Worm (Caenorhabditis elegans) whole organism, L2 larva: Measurements from ENCODE around the gene rde-12.

Experiments used
- C34F6.9 ChIP-seq: fragments of 150-350 bp; optimal IDR thresholded peaks from 2 replicates; lab custom pipeline; 2014; ENCODE audit warnings: missing biosample characterization, missing genetic modification characterization
- F13H6.1 ChIP-seq: sonication (generic microtip); optimal IDR thresholded peaks from 2 replicates; lab custom pipeline; 2016; ENCODE audit warnings: missing genetic modification characterization, missing compliant biosample characterization
- R02D3.7 ChIP-seq: fragments of 150-350 bp; optimal IDR thresholded peaks from 2 replicates; lab custom pipeline; 2014; ENCODE audit warnings: missing biosample characterization, missing genetic modification characterization
- Y55F3AM.14 ChIP-seq: fragments of 200-800 bp; sonication (Bioruptor generic); optimal IDR thresholded peaks from 2 replicates; lab custom pipeline; 2018; ENCODE audit warnings: mild to moderate bottlenecking, missing genetic modification characterization, missing compliant biosample characterization
- ZK546.5 ChIP-seq: sonication (generic microtip); optimal IDR thresholded peaks from 2 replicates; lab custom pipeline; 2017; ENCODE audit warnings: missing biosample characterization, missing genetic modification characterization
- alr-1 ChIP-seq: fragments of 150-350 bp; optimal IDR thresholded peaks from 2 replicates; lab custom pipeline; 2014; ENCODE audit warnings: missing biosample characterization, missing genetic modification characterization
- aly-2 ChIP-seq: fragments of 150-350 bp; optimal IDR thresholded peaks from 2 replicates; lab custom pipeline; 2014; ENCODE audit warnings: missing biosample characterization, missing genetic modification characterization
- ama-1 ChIP-seq: fragments of 150-350 bp; optimal IDR thresholded peaks from 2 replicates; lab custom pipeline; 2018; ENCODE audit warnings: inconsistent platforms
- blmp-1 ChIP-seq: sonication (generic microtip); optimal IDR thresholded peaks from 2 replicates; lab custom pipeline; 2017; ENCODE audit warnings: missing genetic modification characterization, mild to moderate bottlenecking, missing compliant biosample characterization, antibody characterized with exemption, moderate library complexity; ENCODE audit not compliant: insufficient read depth
- ceh-16 ChIP-seq: fragments of 150-350 bp; optimal IDR thresholded peaks from 2 replicates; lab custom pipeline; 2014; ENCODE audit warnings: missing biosample characterization, missing genetic modification characterization
- ceh-82 ChIP-seq: fragments of 150-350 bp; optimal IDR thresholded peaks from 2 replicates; lab custom pipeline; 2014; ENCODE audit warnings: missing biosample characterization, missing genetic modification characterization
- crh-2 ChIP-seq: sonication (generic microtip); optimal IDR thresholded peaks from 2 replicates; lab custom pipeline; 2017; ENCODE audit warnings: missing biosample characterization, missing genetic modification characterization
- dmd-4 ChIP-seq: sonication (generic microtip); optimal IDR thresholded peaks from 2 replicates; lab custom pipeline; 2017; ENCODE audit warnings: missing biosample characterization, missing genetic modification characterization
- egl-27 ChIP-seq: sonication (generic microtip); optimal IDR thresholded peaks from 3 replicates; lab custom pipeline; 2017; ENCODE audit warnings: missing biosample characterization, missing genetic modification reagents, missing genetic modification characterization
- elt-1 ChIP-seq: fragments of 150-350 bp; optimal IDR thresholded peaks from 2 replicates; lab custom pipeline; 2014; ENCODE audit warnings: missing biosample characterization, missing genetic modification characterization
- elt-3 ChIP-seq: sonication (generic microtip); optimal IDR thresholded peaks from 2 replicates; lab custom pipeline; 2017; ENCODE audit warnings: missing biosample characterization, missing genetic modification characterization
- fos-1 ChIP-seq: fragments of 150-350 bp; optimal IDR thresholded peaks from 2 replicates; lab custom pipeline; 2014; ENCODE audit warnings: missing biosample characterization, missing genetic modification characterization
- gmeb-1 ChIP-seq: fragments of 150-350 bp; optimal IDR thresholded peaks from 2 replicates; lab custom pipeline; 2014; ENCODE audit warnings: missing biosample characterization, missing genetic modification characterization
- lin-11 ChIP-seq: fragments of 150-350 bp; sonication (generic microtip); optimal IDR thresholded peaks from 2 replicates; lab custom pipeline; 2014; ENCODE audit warnings: missing biosample characterization, missing genetic modification characterization, inconsistent platforms, mixed read lengths
- lin-13 ChIP-seq: fragments of 150-350 bp; optimal IDR thresholded peaks from 2 replicates; lab custom pipeline; 2014; ENCODE audit warnings: missing biosample characterization, missing genetic modification reagents, missing genetic modification characterization
- lin-39 ChIP-seq: fragments of 150-350 bp; optimal IDR thresholded peaks from 2 replicates; lab custom pipeline; 2014; ENCODE audit warnings: missing biosample characterization, missing genetic modification reagents, missing genetic modification characterization
- lsy-2 ChIP-seq, 2 experiments: fragments of 150-350 bp in 1 of 2; sonication (generic microtip) in 1 of 2; optimal IDR thresholded peaks; 2 replicates each; lab custom pipeline; 2014 to 2017; ENCODE audit warnings: missing biosample characterization in 2 of 2, missing genetic modification characterization in 2 of 2
- mab-5 ChIP-seq: fragments of 150-350 bp; optimal IDR thresholded peaks from 2 replicates; lab custom pipeline; 2014; ENCODE audit warnings: missing biosample characterization, missing genetic modification characterization
- mbf-1 ChIP-seq: sonication (generic microtip); optimal IDR thresholded peaks from 2 replicates; lab custom pipeline; 2017; ENCODE audit warnings: missing biosample characterization, missing genetic modification characterization
- mdl-1 ChIP-seq, 2 experiments: fragments of 150-350 bp in 1 of 2; sonication (generic microtip) in 1 of 2; optimal IDR thresholded peaks; 2 replicates each; lab custom pipeline; 2017; ENCODE audit warnings: missing biosample characterization in 2 of 2, missing genetic modification characterization in 2 of 2
- nhr-10 ChIP-seq: sonication (generic microtip); optimal IDR thresholded peaks from 2 replicates; lab custom pipeline; 2017; ENCODE audit warnings: missing biosample characterization, missing genetic modification characterization
- nhr-11 ChIP-seq: fragments of 150-350 bp; optimal IDR thresholded peaks from 2 replicates; lab custom pipeline; 2014; ENCODE audit warnings: missing biosample characterization, missing genetic modification characterization
- nhr-12 ChIP-seq: fragments of 150-350 bp; optimal IDR thresholded peaks from 2 replicates; lab custom pipeline; 2014; ENCODE audit warnings: missing biosample characterization, missing genetic modification characterization
- nhr-129 ChIP-seq: fragments of 150-350 bp; optimal IDR thresholded peaks from 2 replicates; lab custom pipeline; 2014; ENCODE audit warnings: missing biosample characterization, missing genetic modification characterization
- nhr-21 ChIP-seq: fragments of 150-350 bp; optimal IDR thresholded peaks from 2 replicates; lab custom pipeline; 2014; ENCODE audit warnings: missing biosample characterization, missing genetic modification characterization
- nhr-23 ChIP-seq: fragments of 150-350 bp; optimal IDR thresholded peaks from 2 replicates; lab custom pipeline; 2014; ENCODE audit warnings: missing biosample characterization, missing genetic modification reagents, missing genetic modification characterization
- nhr-237 ChIP-seq: fragments of 150-350 bp; optimal IDR thresholded peaks from 2 replicates; lab custom pipeline; 2014; ENCODE audit warnings: missing biosample characterization, missing genetic modification characterization
- nhr-25 ChIP-seq: fragments of 150-350 bp; sonication (generic microtip); optimal IDR thresholded peaks from 3 replicates; lab custom pipeline; 2014; ENCODE audit warnings: missing biosample characterization, missing genetic modification characterization
- nhr-6 ChIP-seq: fragments of 150-350 bp; optimal IDR thresholded peaks from 2 replicates; lab custom pipeline; 2014; ENCODE audit warnings: missing biosample characterization, missing genetic modification characterization
- nhr-77 ChIP-seq: fragments of 150-350 bp; optimal IDR thresholded peaks from 2 replicates; lab custom pipeline; 2014; ENCODE audit warnings: missing biosample characterization, missing genetic modification characterization
- peb-1 ChIP-seq: fragments of 150-350 bp; optimal IDR thresholded peaks from 2 replicates; lab custom pipeline; 2014; ENCODE audit warnings: missing biosample characterization, missing genetic modification characterization
- sem-4 ChIP-seq: fragments of 150-350 bp; optimal IDR thresholded peaks from 2 replicates; lab custom pipeline; 2014; ENCODE audit warnings: missing biosample characterization, missing genetic modification reagents, missing genetic modification characterization
- skn-1 ChIP-seq: sonication (generic microtip); optimal IDR thresholded peaks from 2 replicates; lab custom pipeline; 2017; ENCODE audit warnings: missing biosample characterization, missing genetic modification characterization
- sma-3 ChIP-seq: sonication (generic microtip); optimal IDR thresholded peaks from 2 replicates; lab custom pipeline; 2016; ENCODE audit warnings: missing genetic modification reagents, missing genetic modification characterization, missing compliant biosample characterization
- sma-9 ChIP-seq, 2 experiments: fragments of 150-350 bp in 1 of 2; sonication (generic microtip) in 1 of 2; optimal IDR thresholded peaks; 2 replicates each; lab custom pipeline; 2014 to 2016; ENCODE audit warnings: missing genetic modification characterization in 2 of 2, mild to moderate bottlenecking in 1 of 2, missing biosample characterization in 1 of 2, missing compliant biosample characterization in 1 of 2, missing genetic modification reagents in 1 of 2, moderate library complexity in 1 of 2
- snpc-4 ChIP-seq: fragments of 150-350 bp; optimal IDR thresholded peaks from 2 replicates; lab custom pipeline; 2014; ENCODE audit warnings: missing biosample characterization, missing genetic modification characterization
- unc-39 ChIP-seq: fragments of 150-350 bp; optimal IDR thresholded peaks from 2 replicates; lab custom pipeline; 2014; ENCODE audit warnings: missing biosample characterization, missing genetic modification characterization
- unc-55 ChIP-seq: fragments of 150-350 bp; sonication (generic microtip); optimal IDR thresholded peaks from 3 replicates; lab custom pipeline; 2014; ENCODE audit warnings: missing biosample characterization, missing genetic modification reagents, missing genetic modification characterization
- unc-62 ChIP-seq: fragments of 150-350 bp; optimal IDR thresholded peaks from 2 replicates; lab custom pipeline; 2014; ENCODE audit warnings: missing biosample characterization, missing genetic modification reagents, missing genetic modification characterization
- zag-1 ChIP-seq: fragments of 150-350 bp; optimal IDR thresholded peaks from 2 replicates; lab custom pipeline; 2014; ENCODE audit warnings: missing biosample characterization, missing genetic modification characterization
- ztf-1 ChIP-seq: fragments of 200-800 bp; sonication (Bioruptor generic); conservative IDR thresholded peaks from 2 replicates; pipeline ENCODE4 v1.3.6; 2022; ENCODE audit warnings: missing genetic modification characterization, missing compliant biosample characterization
- ztf-11 ChIP-seq: sonication (generic microtip); optimal IDR thresholded peaks from 2 replicates; lab custom pipeline; 2017; ENCODE audit warnings: missing biosample characterization, missing genetic modification characterization
- ztf-4 ChIP-seq: fragments of 150-350 bp; optimal IDR thresholded peaks from 2 replicates; lab custom pipeline; 2014; ENCODE audit warnings: missing biosample characterization, missing genetic modification characterization

rde-12 gene

DNA sequence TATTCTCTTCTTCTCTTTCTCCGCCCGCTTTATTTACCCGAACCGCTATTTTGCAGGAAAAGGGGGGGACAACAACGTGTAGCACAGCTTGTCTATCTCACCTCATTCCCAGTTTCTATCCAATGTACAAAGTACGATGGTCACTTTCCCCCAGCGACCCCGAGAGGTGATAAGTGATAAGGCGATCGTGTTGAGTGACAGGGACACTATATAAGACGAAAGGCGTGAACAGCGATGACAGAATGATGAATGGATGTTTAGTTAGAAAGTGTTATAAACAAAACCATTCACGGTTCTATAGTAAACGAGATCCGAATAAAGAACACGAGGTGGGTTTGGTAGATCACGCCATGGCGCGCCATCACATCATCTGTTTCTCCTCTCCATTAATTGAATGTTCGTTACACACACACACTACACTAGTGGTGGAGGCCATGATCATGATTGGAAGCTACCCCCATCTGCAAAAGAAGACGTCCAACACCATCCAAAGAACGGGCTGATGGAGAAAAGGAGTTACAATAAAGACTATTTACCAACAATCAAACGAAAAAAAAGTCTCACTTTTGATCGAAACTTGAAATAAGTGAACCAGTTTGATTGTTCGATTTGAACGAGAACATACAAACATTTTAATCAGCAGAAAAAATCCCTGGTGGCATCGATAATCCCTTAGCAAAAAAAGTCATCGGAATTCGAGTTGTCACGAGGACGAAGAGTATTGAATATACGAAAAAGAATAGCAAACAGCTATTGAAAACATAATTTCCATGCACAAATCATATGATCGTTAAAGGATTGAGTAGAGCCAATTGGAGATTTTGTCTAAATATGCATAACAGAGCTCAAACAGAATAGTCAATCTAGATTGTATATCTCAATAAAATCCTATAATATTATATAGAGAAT, 8.6 kb upstream of the rde-12 start:
- no peak for TF ChIP-seq ceh-16 (tag; lab: Kevin White, UChicago)
- no peak for TF ChIP-seq nhr-11 (tag; lab: Kevin White, UChicago)
- no peak for TF ChIP-seq nhr-12 (tag; lab: Kevin White, UChicago)
- no peak for TF ChIP-seq nhr-237 (tag; lab: Kevin White, UChicago)
- peak; percentile 68 for TF ChIP-seq alr-1 (tag; lab: Kevin White, UChicago)
- TF ChIP-seq ztf-11 (tag; lab: Kevin White, UChicago), result no peak
- no peak for TF ChIP-seq nhr-23
- peak; percentile 48 for TF ChIP-seq gmeb-1
- no peak for TF ChIP-seq unc-62
- TF ChIP-seq mbf-1 (tag; lab: Kevin White, UChicago), result no peak
- peak; percentile 43 for TF ChIP-seq snpc-4 (tag; lab: Kevin White, UChicago)
- TF ChIP-seq nhr-6 (tag; lab: Kevin White, UChicago), result no peak
- peak; percentile 97 for TF ChIP-seq nhr-21
- peak; percentile 44 to 75 for TF ChIP-seq mdl-1 (tag; optimal IDR thresholded peaks at IDR 0.05; lab: Kevin White, UChicago)
- peak in 1 of 2 experiments; percentile 60 for TF ChIP-seq lsy-2 (tag; optimal IDR thresholded peaks at IDR 0.05; lab: Kevin White, UChicago)
- TF ChIP-seq ceh-82 (tag; lab: Kevin White, UChicago), result no peak
- TF ChIP-seq nhr-77, result no peak
- TF ChIP-seq egl-27 (tag; lab: Kevin White, UChicago), result peak; percentile 39
- TF ChIP-seq ama-1 (lab: Kevin White, UChicago), result peak; percentile 69
- peak; percentile 65 for TF ChIP-seq crh-2 (tag; lab: Kevin White, UChicago)
- TF ChIP-seq sma-9 (GFP tag; optimal IDR thresholded peaks at IDR 0.05; lab: Kevin White, UChicago), result peak; percentile 85
- no peak for TF ChIP-seq sma-9 (tag; optimal IDR thresholded peaks at IDR 0.05; lab: Kevin White, UChicago)
- TF ChIP-seq F13H6.1 (tag; lab: Kevin White, UChicago), result peak; percentile 83
- TF ChIP-seq R02D3.7, result no peak
- no peak for TF ChIP-seq C34F6.9 (tag; lab: Kevin White, UChicago)
- no peak for TF ChIP-seq sem-4 (tag; lab: Kevin White, UChicago)
- TF ChIP-seq ZK546.5 (tag; lab: Kevin White, UChicago), result no peak
- TF ChIP-seq lin-11 (tag; lab: Kevin White, UChicago), result no peak
- TF ChIP-seq zag-1 (tag; lab: Kevin White, UChicago), result no peak
- TF ChIP-seq unc-55 (GFP tag; lab: Kevin White, UChicago), result no peak
- TF ChIP-seq peb-1 (tag; lab: Kevin White, UChicago), result no peak
- peak; percentile 21 for TF ChIP-seq Y55F3AM.14 (GFP tag; lab: Kevin White, UChicago)
- no peak for TF ChIP-seq elt-1 (tag; lab: Kevin White, UChicago)
- no peak for TF ChIP-seq lin-13
- TF ChIP-seq nhr-129 (tag; lab: Kevin White, UChicago), result peak; percentile 75
- no peak for TF ChIP-seq elt-3 (tag; lab: Kevin White, UChicago)
- no peak for TF ChIP-seq nhr-10 (tag; lab: Kevin White, UChicago)
- TF ChIP-seq unc-39 (tag; lab: Kevin White, UChicago), result no peak
- TF ChIP-seq ztf-1 (GFP tag; lab: Robert Waterston, UW), result no peak
- peak; percentile 89 for TF ChIP-seq fos-1
- no peak for TF ChIP-seq mab-5 (tag; lab: Kevin White, UChicago)
- TF ChIP-seq aly-2 (tag; lab: Kevin White, UChicago), result no peak
- peak; percentile 43 for TF ChIP-seq skn-1 (tag; lab: Kevin White, UChicago)
- peak; percentile 90 for TF ChIP-seq nhr-25 (tag; lab: Kevin White, UChicago)
- TF ChIP-seq ztf-4 (tag; lab: Kevin White, UChicago), result peak; percentile 53
- peak; percentile 93 for TF ChIP-seq blmp-1 (tag; lab: Kevin White, UChicago)
- no peak for TF ChIP-seq lin-39 (tag; lab: Kevin White, UChicago)
- TF ChIP-seq sma-3, result peak; percentile 90
- no peak for TF ChIP-seq dmd-4 (tag; lab: Kevin White, UChicago)
